Worm (Caenorhabditis elegans) whole organism, L2 larva: ENCODE measurements around the gene F49E2.5.

ENCODE experiments used
- C34F6.9 ChIP-seq: fragments of 150-350 bp; optimal IDR thresholded peaks from 2 replicates; lab custom pipeline; 2014; ENCODE audit warnings: missing biosample characterization, missing genetic modification characterization
- F13H6.1 ChIP-seq: sonication (generic microtip); optimal IDR thresholded peaks from 2 replicates; lab custom pipeline; 2016; ENCODE audit warnings: missing genetic modification characterization, missing compliant biosample characterization
- R02D3.7 ChIP-seq: fragments of 150-350 bp; optimal IDR thresholded peaks from 2 replicates; lab custom pipeline; 2014; ENCODE audit warnings: missing biosample characterization, missing genetic modification characterization
- Y55F3AM.14 ChIP-seq: fragments of 200-800 bp; sonication (Bioruptor generic); optimal IDR thresholded peaks from 2 replicates; lab custom pipeline; 2018; ENCODE audit warnings: mild to moderate bottlenecking, missing genetic modification characterization, missing compliant biosample characterization
- ZK546.5 ChIP-seq: sonication (generic microtip); optimal IDR thresholded peaks from 2 replicates; lab custom pipeline; 2017; ENCODE audit warnings: missing biosample characterization, missing genetic modification characterization
- alr-1 ChIP-seq: fragments of 150-350 bp; optimal IDR thresholded peaks from 2 replicates; lab custom pipeline; 2014; ENCODE audit warnings: missing biosample characterization, missing genetic modification characterization
- aly-2 ChIP-seq: fragments of 150-350 bp; optimal IDR thresholded peaks from 2 replicates; lab custom pipeline; 2014; ENCODE audit warnings: missing biosample characterization, missing genetic modification characterization
- ama-1 ChIP-seq: fragments of 150-350 bp; optimal IDR thresholded peaks from 2 replicates; lab custom pipeline; 2018; ENCODE audit warnings: inconsistent platforms
- blmp-1 ChIP-seq: sonication (generic microtip); optimal IDR thresholded peaks from 2 replicates; lab custom pipeline; 2017; ENCODE audit warnings: missing genetic modification characterization, mild to moderate bottlenecking, missing compliant biosample characterization, antibody characterized with exemption, moderate library complexity; ENCODE audit not compliant: insufficient read depth
- ceh-82 ChIP-seq: fragments of 150-350 bp; optimal IDR thresholded peaks from 2 replicates; lab custom pipeline; 2014; ENCODE audit warnings: missing biosample characterization, missing genetic modification characterization
- crh-2 ChIP-seq: sonication (generic microtip); optimal IDR thresholded peaks from 2 replicates; lab custom pipeline; 2017; ENCODE audit warnings: missing biosample characterization, missing genetic modification characterization
- dmd-4 ChIP-seq: sonication (generic microtip); optimal IDR thresholded peaks from 2 replicates; lab custom pipeline; 2017; ENCODE audit warnings: missing biosample characterization, missing genetic modification characterization
- egl-27 ChIP-seq: sonication (generic microtip); optimal IDR thresholded peaks from 3 replicates; lab custom pipeline; 2017; ENCODE audit warnings: missing biosample characterization, missing genetic modification reagents, missing genetic modification characterization
- elt-3 ChIP-seq: sonication (generic microtip); optimal IDR thresholded peaks from 2 replicates; lab custom pipeline; 2017; ENCODE audit warnings: missing biosample characterization, missing genetic modification characterization
- fos-1 ChIP-seq: fragments of 150-350 bp; optimal IDR thresholded peaks from 2 replicates; lab custom pipeline; 2014; ENCODE audit warnings: missing biosample characterization, missing genetic modification characterization
- gmeb-1 ChIP-seq: fragments of 150-350 bp; optimal IDR thresholded peaks from 2 replicates; lab custom pipeline; 2014; ENCODE audit warnings: missing biosample characterization, missing genetic modification characterization
- lin-11 ChIP-seq: fragments of 150-350 bp; sonication (generic microtip); optimal IDR thresholded peaks from 2 replicates; lab custom pipeline; 2014; ENCODE audit warnings: missing biosample characterization, missing genetic modification characterization, inconsistent platforms, mixed read lengths
- lin-13 ChIP-seq: fragments of 150-350 bp; optimal IDR thresholded peaks from 2 replicates; lab custom pipeline; 2014; ENCODE audit warnings: missing biosample characterization, missing genetic modification reagents, missing genetic modification characterization
- lin-39 ChIP-seq: fragments of 150-350 bp; optimal IDR thresholded peaks from 2 replicates; lab custom pipeline; 2014; ENCODE audit warnings: missing biosample characterization, missing genetic modification reagents, missing genetic modification characterization
- lsy-2 ChIP-seq, 2 experiments: fragments of 150-350 bp in 1 of 2; sonication (generic microtip) in 1 of 2; optimal IDR thresholded peaks; 2 replicates each; lab custom pipeline; 2014 to 2017; ENCODE audit warnings: missing biosample characterization in 2 of 2, missing genetic modification characterization in 2 of 2
- mab-5 ChIP-seq: fragments of 150-350 bp; optimal IDR thresholded peaks from 2 replicates; lab custom pipeline; 2014; ENCODE audit warnings: missing biosample characterization, missing genetic modification characterization
- mbf-1 ChIP-seq: sonication (generic microtip); optimal IDR thresholded peaks from 2 replicates; lab custom pipeline; 2017; ENCODE audit warnings: missing biosample characterization, missing genetic modification characterization
- mdl-1 ChIP-seq, 2 experiments: fragments of 150-350 bp in 1 of 2; sonication (generic microtip) in 1 of 2; optimal IDR thresholded peaks; 2 replicates each; lab custom pipeline; 2017; ENCODE audit warnings: missing biosample characterization in 2 of 2, missing genetic modification characterization in 2 of 2
- nhr-10 ChIP-seq: sonication (generic microtip); optimal IDR thresholded peaks from 2 replicates; lab custom pipeline; 2017; ENCODE audit warnings: missing biosample characterization, missing genetic modification characterization
- nhr-12 ChIP-seq: fragments of 150-350 bp; optimal IDR thresholded peaks from 2 replicates; lab custom pipeline; 2014; ENCODE audit warnings: missing biosample characterization, missing genetic modification characterization
- nhr-129 ChIP-seq: fragments of 150-350 bp; optimal IDR thresholded peaks from 2 replicates; lab custom pipeline; 2014; ENCODE audit warnings: missing biosample characterization, missing genetic modification characterization
- nhr-25 ChIP-seq: fragments of 150-350 bp; sonication (generic microtip); optimal IDR thresholded peaks from 3 replicates; lab custom pipeline; 2014; ENCODE audit warnings: missing biosample characterization, missing genetic modification characterization
- nhr-6 ChIP-seq: fragments of 150-350 bp; optimal IDR thresholded peaks from 2 replicates; lab custom pipeline; 2014; ENCODE audit warnings: missing biosample characterization, missing genetic modification characterization
- nhr-77 ChIP-seq: fragments of 150-350 bp; optimal IDR thresholded peaks from 2 replicates; lab custom pipeline; 2014; ENCODE audit warnings: missing biosample characterization, missing genetic modification characterization
- sem-4 ChIP-seq: fragments of 150-350 bp; optimal IDR thresholded peaks from 2 replicates; lab custom pipeline; 2014; ENCODE audit warnings: missing biosample characterization, missing genetic modification reagents, missing genetic modification characterization
- skn-1 ChIP-seq: sonication (generic microtip); optimal IDR thresholded peaks from 2 replicates; lab custom pipeline; 2017; ENCODE audit warnings: missing biosample characterization, missing genetic modification characterization
- sma-3 ChIP-seq: sonication (generic microtip); optimal IDR thresholded peaks from 2 replicates; lab custom pipeline; 2016; ENCODE audit warnings: missing genetic modification reagents, missing genetic modification characterization, missing compliant biosample characterization
- sma-9 ChIP-seq, 2 experiments: fragments of 150-350 bp in 1 of 2; sonication (generic microtip) in 1 of 2; optimal IDR thresholded peaks; 2 replicates each; lab custom pipeline; 2014 to 2016; ENCODE audit warnings: missing genetic modification characterization in 2 of 2, mild to moderate bottlenecking in 1 of 2, missing biosample characterization in 1 of 2, missing compliant biosample characterization in 1 of 2, missing genetic modification reagents in 1 of 2, moderate library complexity in 1 of 2
- unc-39 ChIP-seq: fragments of 150-350 bp; optimal IDR thresholded peaks from 2 replicates; lab custom pipeline; 2014; ENCODE audit warnings: missing biosample characterization, missing genetic modification characterization
- unc-62 ChIP-seq: fragments of 150-350 bp; optimal IDR thresholded peaks from 2 replicates; lab custom pipeline; 2014; ENCODE audit warnings: missing biosample characterization, missing genetic modification reagents, missing genetic modification characterization
- zag-1 ChIP-seq: fragments of 150-350 bp; optimal IDR thresholded peaks from 2 replicates; lab custom pipeline; 2014; ENCODE audit warnings: missing biosample characterization, missing genetic modification characterization
- ztf-11 ChIP-seq: sonication (generic microtip); optimal IDR thresholded peaks from 2 replicates; lab custom pipeline; 2017; ENCODE audit warnings: missing biosample characterization, missing genetic modification characterization
- ztf-4 ChIP-seq: fragments of 150-350 bp; optimal IDR thresholded peaks from 2 replicates; lab custom pipeline; 2014; ENCODE audit warnings: missing biosample characterization, missing genetic modification characterization

F49E2.5 gene

ce11 chrX:9552404-9552803 is 9.0 kb downstream of the F49E2.5 start:
- peak; percentile 15 for TF ChIP-seq sma-9 (GFP tag; optimal IDR thresholded peaks at IDR 0.05; lab: Kevin White, UChicago)
- TF ChIP-seq sma-9 (tag; optimal IDR thresholded peaks at IDR 0.05; lab: Kevin White, UChicago), result no peak
- TF ChIP-seq F13H6.1 (tag; lab: Kevin White, UChicago), result peak; percentile 67
- no peak for TF ChIP-seq ztf-11 (tag; lab: Kevin White, UChicago)
- TF ChIP-seq nhr-129 (tag; lab: Kevin White, UChicago), result peak; percentile 20
- peak; percentile 38 for TF ChIP-seq fos-1 (tag; lab: Kevin White, UChicago)
- TF ChIP-seq gmeb-1, result peak; percentile 7
- no peak for TF ChIP-seq mbf-1 (tag; lab: Kevin White, UChicago)
- peak; percentile 10 for TF ChIP-seq Y55F3AM.14 (GFP tag; lab: Kevin White, UChicago)
- TF ChIP-seq lin-11 (tag; lab: Kevin White, UChicago), result no peak
- TF ChIP-seq blmp-1 (tag; lab: Kevin White, UChicago), result peak; percentile 46
- TF ChIP-seq mdl-1 (tag; optimal IDR thresholded peaks at IDR 0.05; lab: Kevin White, UChicago), result peak in 1 of 2 experiments; percentile 17
- peak; percentile 53 for TF ChIP-seq nhr-25 (tag; lab: Kevin White, UChicago)
- peak; percentile 16 for TF ChIP-seq lin-13 (GFP tag; lab: Kevin White, UChicago)
- TF ChIP-seq C34F6.9 (tag; lab: Kevin White, UChicago), result peak; percentile 25
- no peak for TF ChIP-seq skn-1
- TF ChIP-seq crh-2 (tag; lab: Kevin White, UChicago), result peak; percentile 32
- peak; percentile 36 for TF ChIP-seq sma-3
- peak in 1 of 2 experiments; percentile 2 for TF ChIP-seq lsy-2 (tag; optimal IDR thresholded peaks at IDR 0.05; lab: Kevin White, UChicago)
- TF ChIP-seq zag-1 (tag; lab: Kevin White, UChicago), result no peak
- TF ChIP-seq unc-39 (tag; lab: Kevin White, UChicago), result no peak

- no peak for TF ChIP-seq alr-1 (tag; lab: Kevin White, UChicago)
- TF ChIP-seq sem-4 (tag; lab: Kevin White, UChicago), result peak; percentile 34
- TF ChIP-seq unc-62 (GFP tag; lab: Kevin White, UChicago), result no peak
- TF ChIP-seq mbf-1 (tag; lab: Kevin White, UChicago), result no peak
- peak; percentile 35 for TF ChIP-seq Y55F3AM.14 (GFP tag; lab: Kevin White, UChicago)
- TF ChIP-seq F13H6.1 (tag; lab: Kevin White, UChicago), result peak; percentile 3
- TF ChIP-seq nhr-6 (tag; lab: Kevin White, UChicago), result peak; percentile 0
- no peak for TF ChIP-seq nhr-10
- TF ChIP-seq C34F6.9 (tag; lab: Kevin White, UChicago), result peak; percentile 22
- no peak for TF ChIP-seq nhr-77 (tag; lab: Kevin White, UChicago)
- peak; percentile 92 for TF ChIP-seq blmp-1 (tag; lab: Kevin White, UChicago)
- TF ChIP-seq R02D3.7, result no peak
- no peak for TF ChIP-seq nhr-12
- peak; percentile 63 for TF ChIP-seq crh-2 (tag; lab: Kevin White, UChicago)
- peak in 1 of 2 experiments; percentile 27 for TF ChIP-seq mdl-1 (tag; optimal IDR thresholded peaks at IDR 0.05; lab: Kevin White, UChicago)
- TF ChIP-seq gmeb-1, result peak; percentile 11
- TF ChIP-seq ztf-4, result no peak
- no peak for TF ChIP-seq ceh-82 (tag; lab: Kevin White, UChicago)
- TF ChIP-seq fos-1 (tag; lab: Kevin White, UChicago), result peak; percentile 96
- peak; percentile 71 for TF ChIP-seq sma-3
- TF ChIP-seq nhr-129 (tag; lab: Kevin White, UChicago), result peak; percentile 66
- TF ChIP-seq egl-27 (tag; lab: Kevin White, UChicago), result peak; percentile 25
- peak; percentile 83 for TF ChIP-seq nhr-25 (tag; lab: Kevin White, UChicago)
- peak; percentile 82 for TF ChIP-seq sma-9 (GFP tag; optimal IDR thresholded peaks at IDR 0.05; lab: Kevin White, UChicago)
- TF ChIP-seq sma-9 (tag; optimal IDR thresholded peaks at IDR 0.05; lab: Kevin White, UChicago), result no peak
- TF ChIP-seq elt-3 (tag; lab: Kevin White, UChicago), result no peak
These were observed 9.6 kb downstream of the F49E2.5 start for ce11 chrX:9553095-9553494.

ce11 chrX:9555238-9555637 is 11.8 kb downstream of the F49E2.5 start:
- no peak for TF ChIP-seq C34F6.9 (tag; lab: Kevin White, UChicago)

DNA sequence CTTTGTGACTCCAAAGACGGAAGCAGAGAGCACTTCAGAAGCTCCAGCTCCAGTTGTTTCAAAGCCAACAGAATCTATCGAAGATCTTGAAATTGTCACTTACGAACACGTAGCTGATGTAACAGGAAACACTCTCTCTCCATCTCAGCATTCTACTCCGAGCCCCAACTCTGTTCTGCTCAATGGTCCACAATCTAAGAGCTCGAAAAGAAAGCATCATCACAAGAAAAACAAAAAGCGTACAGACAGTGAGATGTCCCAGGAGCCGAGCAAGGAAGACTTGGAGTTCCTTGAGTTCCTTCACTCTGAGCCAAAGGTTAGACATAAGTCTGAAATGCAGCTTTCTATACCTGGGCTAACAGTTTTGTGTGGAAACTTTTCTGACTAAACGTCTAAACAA is 12.6 kb downstream of the F49E2.5 start:
- TF ChIP-seq nhr-10 (no peak), sem-4 (tag; lab: Kevin White, UChicago) (no peak), fos-1 (tag; lab: Kevin White, UChicago) (no peak), dmd-4 (tag; lab: Kevin White, UChicago) (no peak), lin-39 (no peak), ceh-82 (tag; lab: Kevin White, UChicago) (no peak), ztf-4 (no peak), ama-1 (lab: Kevin White, UChicago) (no peak), mab-5 (tag; lab: Kevin White, UChicago) (no peak), ZK546.5 (tag; lab: Kevin White, UChicago) (no peak), Y55F3AM.14 (GFP tag; lab: Kevin White, UChicago) (no peak), gmeb-1 (no peak), F13H6.1 (tag; lab: Kevin White, UChicago) (no peak), zag-1 (tag; lab: Kevin White, UChicago) (no peak), ztf-11 (tag; lab: Kevin White, UChicago) (no peak), lin-13 (GFP tag; lab: Kevin White, UChicago) (no peak), aly-2 (tag; lab: Kevin White, UChicago) (no peak)
- TF ChIP-seq, all 48 proteins: peak for 0
